Fruit fly (Drosophila melanogaster) whole organism, embryonic: ENCODE data around the gene ps.

Experiments
- ATbp ChIP-seq: fragments of 200-800 bp; sonication (Bioruptor generic); optimal IDR thresholded peaks from 2 replicates; lab custom pipeline; 2017; ENCODE audit warnings: missing biosample characterization, mild to moderate bottlenecking, missing genetic modification characterization, missing genetic modification reagents
- B-H2 ChIP-seq: fragments of 200-800 bp; sonication (Bioruptor generic); optimal IDR thresholded peaks from 2 replicates; lab custom pipeline; 2018; ENCODE audit warnings: missing biosample characterization, mild to moderate bottlenecking, missing genetic modification characterization
- BEAF-32 ChIP-seq: fragments of 200-800 bp; sonication (Bioruptor generic); optimal IDR thresholded peaks from 3 replicates; lab custom pipeline; 2017; ENCODE audit warnings: missing biosample characterization, missing genetic modification characterization, mild to moderate bottlenecking, moderate library complexity, missing genetic modification reagents
- Bgb ChIP-seq: fragments of 200-800 bp; sonication (Bioruptor generic); IDR thresholded peaks from 2 replicates; pipeline ENCODE4 v1.3.6; 2022; ENCODE audit warnings: missing biosample characterization, missing genetic modification characterization; ENCODE audit not compliant: partially characterized antibody
- CG11723 ChIP-seq: fragments of 200-800 bp; sonication (Bioruptor generic); optimal IDR thresholded peaks from 2 replicates; lab custom pipeline; 2017; ENCODE audit warnings: missing biosample characterization, mild to moderate bottlenecking, missing genetic modification characterization
- CG12659 ChIP-seq: fragments of 200-800 bp; sonication (Bioruptor generic); optimal IDR thresholded peaks from 3 replicates; lab custom pipeline; 2017; ENCODE audit warnings: mild to moderate bottlenecking, missing biosample characterization, missing genetic modification reagents, missing genetic modification characterization
- CG13894 ChIP-seq: fragments of 200-800 bp; sonication (Bioruptor generic); optimal IDR thresholded peaks from 3 replicates; lab custom pipeline; 2018; ENCODE audit warnings: missing biosample characterization, mild to moderate bottlenecking, missing genetic modification characterization, moderate library complexity
- CG15696 ChIP-seq: fragments of 200-800 bp; sonication (Bioruptor generic); optimal IDR thresholded peaks from 2 replicates; lab custom pipeline; 2019; ENCODE audit warnings: missing biosample characterization, mild to moderate bottlenecking, missing genetic modification characterization, moderate library complexity
- CG16813 ChIP-seq: fragments of 200-800 bp; sonication (Bioruptor generic); IDR thresholded peaks from 3 replicates; pipeline ENCODE4 v1.3.6; 2022; ENCODE audit warnings: missing biosample characterization, missing genetic modification characterization; ENCODE audit not compliant: partially characterized antibody
- CG17829 ChIP-seq: fragments of 200-800 bp; optimal IDR thresholded peaks from 2 replicates; lab custom pipeline; 2019; ENCODE audit warnings: missing biosample characterization, mild to moderate bottlenecking, missing genetic modification characterization, moderate library complexity
- CG18262 ChIP-seq: fragments of 200-800 bp; optimal IDR thresholded peaks from 3 replicates; lab custom pipeline; 2019; ENCODE audit warnings: missing biosample characterization, mild to moderate bottlenecking, missing genetic modification characterization, moderate library complexity
- CG2116 ChIP-seq: fragments of 200-800 bp; sonication (Bioruptor generic); optimal IDR thresholded peaks from 3 replicates; lab custom pipeline; 2018; ENCODE audit warnings: missing biosample characterization, mild to moderate bottlenecking, missing genetic modification characterization
- CG2129 ChIP-seq: fragments of 200-800 bp; sonication (Bioruptor generic); IDR thresholded peaks from 2 replicates; pipeline ENCODE4 v1.3.6; 2022; ENCODE audit warnings: missing biosample characterization, missing genetic modification characterization; ENCODE audit not compliant: partially characterized antibody
- CG2712 ChIP-seq: fragments of 200-800 bp; optimal IDR thresholded peaks from 3 replicates; lab custom pipeline; 2019; ENCODE audit warnings: missing biosample characterization, mild to moderate bottlenecking, missing genetic modification characterization, moderate library complexity
- CG33213 ChIP-seq: fragments of 200-800 bp; sonication (Bioruptor generic); optimal IDR thresholded peaks from 3 replicates; lab custom pipeline; 2016; ENCODE audit warnings: missing biosample characterization, missing genetic modification characterization
- CG4404 ChIP-seq: fragments of 200-800 bp; sonication (Bioruptor generic); IDR thresholded peaks from 2 replicates; pipeline ENCODE4 v1.3.6; 2022; ENCODE audit warnings: missing biosample characterization, missing genetic modification characterization
- CG7963 ChIP-seq: fragments of 200-800 bp; sonication (Bioruptor generic); IDR thresholded peaks from 3 replicates; pipeline ENCODE4 v1.3.6; 2022; ENCODE audit warnings: missing biosample characterization, missing genetic modification characterization; ENCODE audit not compliant: partially characterized antibody
- Dll ChIP-seq: fragments of 200-800 bp; sonication (Bioruptor generic); IDR thresholded peaks from 4 replicates; pipeline ENCODE4 v1.3.6; 2022; ENCODE audit warnings: missing biosample characterization, missing genetic modification characterization; ENCODE audit not compliant: partially characterized antibody
- E2f2 ChIP-seq: fragments of 200-800 bp; sonication (Bioruptor generic); IDR thresholded peaks from 2 replicates; pipeline ENCODE4 v1.3.6; 2022; ENCODE audit warnings: missing biosample characterization, missing genetic modification characterization
- Ets65A ChIP-seq: fragments of 200-800 bp; sonication (Bioruptor generic); peaks from one replicate; lab custom pipeline; 2016; ENCODE audit warnings: missing biosample characterization, missing genetic modification characterization
- Fer1 ChIP-seq: fragments of 200-800 bp; sonication (Bioruptor generic); optimal IDR thresholded peaks from 2 replicates; lab custom pipeline; 2017; ENCODE audit warnings: missing biosample characterization, mild to moderate bottlenecking, missing genetic modification characterization
- Hr78 ChIP-seq, 2 experiments: fragments of 200-800 bp in 1 of 2; fragments of >200 bp in 1 of 2; sonication (Bioruptor generic) in 1 of 2; optimal IDR thresholded peaks; 2 replicates each; lab custom pipeline; 2017 to 2019; ENCODE audit warnings: missing biosample characterization in 2 of 2, missing genetic modification characterization in 2 of 2, mild to moderate bottlenecking in 1 of 2, moderate library complexity in 1 of 2
- Lpt ChIP-seq: fragments of >200 bp; optimal IDR thresholded peaks from 2 replicates; lab custom pipeline; 2018; ENCODE audit warnings: missing biosample characterization, missing genetic modification characterization
- MBD-R2 ChIP-seq: fragments of 200-800 bp; sonication (Bioruptor generic); IDR thresholded peaks from 2 replicates; pipeline ENCODE4 v1.3.6; 2022; ENCODE audit warnings: missing biosample characterization, missing genetic modification characterization
- Med ChIP-seq: fragments of 200-800 bp; sonication (Bioruptor generic); peaks from one replicate; lab custom pipeline; 2016; ENCODE audit warnings: missing biosample characterization, missing genetic modification characterization, mild to moderate bottlenecking, inconsistent platforms, moderate library complexity
- Nf-YC ChIP-seq: fragments of 200-800 bp; optimal IDR thresholded peaks from 3 replicates; lab custom pipeline; 2019; ENCODE audit warnings: missing biosample characterization, mild to moderate bottlenecking, missing genetic modification characterization, moderate library complexity
- Scr ChIP-seq: fragments of 200-800 bp; sonication (Bioruptor generic); IDR thresholded peaks from 2 replicates; pipeline ENCODE4 v1.3.6; 2022; ENCODE audit warnings: missing biosample characterization, missing genetic modification characterization; ENCODE audit not compliant: partially characterized antibody
- YL-1 ChIP-seq: fragments of 200-800 bp; sonication (Bioruptor generic); optimal IDR thresholded peaks from 3 replicates; lab custom pipeline; 2017; ENCODE audit warnings: missing biosample characterization, mild to moderate bottlenecking, missing genetic modification characterization
- cg ChIP-seq: fragments of 200-800 bp; sonication (Bioruptor generic); optimal IDR thresholded peaks from 3 replicates; lab custom pipeline; 2019; ENCODE audit warnings: missing biosample characterization, mild to moderate bottlenecking, missing genetic modification characterization, moderate library complexity
- crol ChIP-seq: fragments of 200-800 bp; sonication (Bioruptor generic); IDR thresholded peaks from 2 replicates; pipeline ENCODE4 v1.3.6; 2022; ENCODE audit warnings: missing biosample characterization, missing genetic modification characterization
- dm ChIP-seq: fragments of 200-800 bp; sonication (Bioruptor generic); optimal IDR thresholded peaks from 3 replicates; lab custom pipeline; 2016; ENCODE audit warnings: missing biosample characterization, missing genetic modification characterization
- exex ChIP-seq: fragments of 200-800 bp; sonication (Bioruptor generic); optimal IDR thresholded peaks from 4 replicates; lab custom pipeline; 2018; ENCODE audit warnings: missing biosample characterization, mild to moderate bottlenecking, missing genetic modification characterization, moderate library complexity
- fd64A ChIP-seq: fragments of 200-800 bp; sonication (Bioruptor generic); optimal IDR thresholded peaks from 3 replicates; lab custom pipeline; 2018; ENCODE audit warnings: missing biosample characterization, mild to moderate bottlenecking, missing genetic modification characterization
- grau ChIP-seq: fragments of 200-800 bp; optimal IDR thresholded peaks from 3 replicates; lab custom pipeline; 2019; ENCODE audit warnings: missing biosample characterization, mild to moderate bottlenecking, missing genetic modification characterization, moderate library complexity
- insv ChIP-seq, 2 experiments: fragments of 200-800 bp; sonication (Bioruptor generic); optimal IDR thresholded peaks; 3 replicates each; lab custom pipeline; 2016 to 2018; ENCODE audit warnings: missing biosample characterization in 2 of 2, missing genetic modification characterization in 2 of 2
- lola ChIP-seq, 3 experiments: fragments of >200 bp in 2 of 3; fragments of 200-800 bp in 1 of 3; sonication (Bioruptor generic) in 1 of 3; optimal IDR thresholded peaks; 2 replicates each; lab custom pipeline; 2017 to 2019; ENCODE audit warnings: missing biosample characterization in 3 of 3, missing genetic modification characterization in 3 of 3, mild to moderate bottlenecking in 1 of 3, moderate library complexity in 1 of 3
- mld ChIP-seq: fragments of 200-800 bp; sonication (Bioruptor generic); IDR thresholded peaks from 3 replicates; pipeline ENCODE4 v1.3.6; 2022; ENCODE audit warnings: missing biosample characterization, missing genetic modification characterization; ENCODE audit not compliant: partially characterized antibody
- otp ChIP-seq: fragments of 200-800 bp; sonication (Bioruptor generic); IDR thresholded peaks from 3 replicates; pipeline ENCODE4, ENCODE4 v1.3.6; 2022; ENCODE audit warnings: missing biosample characterization, missing genetic modification characterization
- p53 ChIP-seq: fragments of 200-800 bp; sonication (Bioruptor generic); optimal IDR thresholded peaks from 2 replicates; lab custom pipeline; 2016; ENCODE audit warnings: missing biosample characterization, missing genetic modification characterization
- phol ChIP-seq: fragments of 200-800 bp; sonication (Bioruptor generic); optimal IDR thresholded peaks from 3 replicates; lab custom pipeline; 2018; ENCODE audit warnings: missing biosample characterization, mild to moderate bottlenecking, missing genetic modification characterization, moderate library complexity
- row ChIP-seq: fragments of 200-800 bp; sonication (Bioruptor generic); IDR thresholded peaks from 3 replicates; pipeline ENCODE4 v1.3.6; 2022; ENCODE audit warnings: missing biosample characterization, missing genetic modification characterization
- salm ChIP-seq: fragments of 200-800 bp; sonication (Bioruptor generic); optimal IDR thresholded peaks from 2 replicates; lab custom pipeline; 2018; ENCODE audit warnings: missing biosample characterization, mild to moderate bottlenecking, missing genetic modification characterization
- sd ChIP-seq: fragments of 200-800 bp; sonication (Bioruptor generic); optimal IDR thresholded peaks from 3 replicates; lab custom pipeline; 2018; ENCODE audit warnings: missing biosample characterization, mild to moderate bottlenecking, missing genetic modification characterization, moderate library complexity
- sens ChIP-seq: fragments of 200-800 bp; sonication (Bioruptor generic); peaks from one replicate; lab custom pipeline; 2016; ENCODE audit warnings: missing biosample characterization, missing genetic modification characterization
- shn ChIP-seq: fragments of 200-800 bp; sonication (Bioruptor generic); optimal IDR thresholded peaks from 3 replicates; lab custom pipeline; 2016; ENCODE audit warnings: missing biosample characterization, missing genetic modification characterization
- sna ChIP-seq: fragments of 200-800 bp; sonication (Bioruptor generic); IDR thresholded peaks from 2 replicates; pipeline ENCODE4 v1.3.6; 2022; ENCODE audit warnings: missing biosample characterization, missing genetic modification characterization; ENCODE audit not compliant: partially characterized antibody
- trem ChIP-seq: fragments of 200-800 bp; optimal IDR thresholded peaks from 3 replicates; lab custom pipeline; 2019; ENCODE audit warnings: missing biosample characterization, mild to moderate bottlenecking, missing genetic modification characterization, moderate library complexity
- unc-4 ChIP-seq: fragments of 200-800 bp; sonication (Bioruptor generic); IDR thresholded peaks from 2 replicates; pipeline ENCODE4 v1.3.6; 2022; ENCODE audit warnings: missing biosample characterization, missing genetic modification characterization; ENCODE audit not compliant: partially characterized antibody
- vnd ChIP-seq: fragments of 200-800 bp; sonication (Bioruptor generic); IDR thresholded peaks from 3 replicates; pipeline ENCODE4 v1.3.6; 2022; ENCODE audit warnings: missing biosample characterization, missing genetic modification characterization; ENCODE audit not compliant: partially characterized antibody

The ps gene

dm6 chr3R:9504355-9504754 lies 86.6 kb downstream of the ps start, which contains the start of gene CG8149 (continued):
- TF ChIP-seq mld (GFP tag; lab: Robert Waterston, UW) (peak; percentile 85), CG11723 (GFP tag; lab: Kevin White, UChicago) (no peak), E2f2 (GFP tag; lab: Robert Waterston, UW) (peak; percentile 75), Hr78 (GFP tag; optimal IDR thresholded peaks at IDR 0.05; lab: Kevin White, UChicago) (no peak), otp (GFP tag; lab: Robert Waterston, UW) (no peak), CG2116 (GFP tag; lab: Kevin White, UChicago) (peak; percentile 83), ATbp (no peak), CG2712 (tag; lab: Kevin White, UChicago) (peak; percentile 35), CG7963 (GFP tag; lab: Robert Waterston, UW) (peak; percentile 82), BEAF-32 (GFP tag; lab: Kevin White, UChicago) (peak; percentile 88), CG4404 (GFP tag; lab: Robert Waterston, UW) (no peak), vnd (GFP tag; lab: Robert Waterston, UW) (peak; percentile 93), dm (GFP tag; lab: Kevin White, UChicago) (peak; percentile 50), shn (no peak), sna (GFP tag; lab: Robert Waterston, UW) (peak; percentile 96), YL-1 (GFP tag; lab: Kevin White, UChicago) (peak; percentile 71), insv (GFP tag; optimal IDR thresholded peaks at IDR 0.05; lab: Kevin White, UChicago) (peak in 1 of 2 experiments; percentile 17), Scr (GFP tag; lab: Robert Waterston, UW) (peak; percentile 96), CG2129 (GFP tag; lab: Robert Waterston, UW) (peak; percentile 90), Nf-YC (tag; lab: Kevin White, UChicago) (peak; percentile 24), Lpt (GFP tag; lab: Kevin White, UChicago) (no peak), trem (tag; lab: Kevin White, UChicago) (peak; percentile 85), CG13894 (tag; lab: Kevin White, UChicago) (peak; percentile 47), row (GFP tag; lab: Robert Waterston, UW) (peak; percentile 60), Fer1 (GFP tag; lab: Kevin White, UChicago) (peak; percentile 25), Ets65A (GFP tag; lab: Kevin White, UChicago) (no peak), CG15696 (peak; percentile 8), cg (GFP tag; lab: Kevin White, UChicago) (peak; percentile 15), CG12659 (GFP tag; lab: Kevin White, UChicago) (peak; percentile 78), CG33213 (GFP tag; lab: Kevin White, UChicago) (peak; percentile 48), phol (tag; lab: Kevin White, UChicago) (peak; percentile 66), p53 (GFP tag; lab: Kevin White, UChicago) (no peak), salm (tag; lab: Kevin White, UChicago) (peak; percentile 20), exex (tag; lab: Kevin White, UChicago) (peak; percentile 59), CG17829 (tag; lab: Kevin White, UChicago) (peak; percentile 22), B-H2 (GFP tag; lab: Kevin White, UChicago) (peak; percentile 51), Bgb (GFP tag; lab: Robert Waterston, UW) (peak; percentile 95), MBD-R2 (GFP tag; lab: Robert Waterston, UW) (peak; percentile 75), sens (GFP tag; lab: Kevin White, UChicago) (peak; percentile 86), crol (no peak), sd (tag; lab: Kevin White, UChicago) (peak; percentile 42), lola (GFP tag; optimal IDR thresholded peaks at IDR 0.05; lab: Kevin White, UChicago) (peak in 1 of 3 experiments; percentile 46), fd64A (GFP tag; lab: Kevin White, UChicago) (no peak), Dll (peak; percentile 97), Med (GFP tag; lab: Kevin White, UChicago) (peak; percentile 77), CG16813 (GFP tag; lab: Robert Waterston, UW) (peak; percentile 80), CG18262 (tag; lab: Kevin White, UChicago) (peak; percentile 27), grau (tag; lab: Kevin White, UChicago) (peak; percentile 34), unc-4 (GFP tag; lab: Robert Waterston, UW) (peak; percentile 97)
